Worm (Caenorhabditis elegans): Measurements from ENCODE around the gene dmd-10.
"Not testable (repeated sequence)": the region's sequence is repeated elsewhere in the genome, so short reads cannot be mapped to it uniquely, and the experiment has no call there.

DNA sequence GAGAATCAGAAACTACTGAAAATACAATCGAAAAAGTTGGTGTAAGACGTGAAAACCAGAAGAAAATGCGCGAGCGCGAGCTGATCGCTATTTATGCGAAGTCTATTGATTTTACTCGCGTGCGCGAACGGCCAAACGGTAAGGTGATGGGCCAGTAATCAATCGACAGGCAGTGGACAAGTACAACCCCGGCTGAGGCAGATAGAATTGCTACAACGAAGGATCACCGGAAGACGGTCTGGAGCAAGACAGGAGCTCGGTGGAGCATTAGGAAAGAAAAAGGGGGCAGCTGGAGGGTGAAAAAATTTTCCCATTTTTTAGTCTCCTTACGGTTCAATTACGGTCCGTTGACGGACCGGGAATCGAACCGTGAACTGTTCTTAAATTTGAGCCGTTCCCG lies 3.3 kb upstream of the dmd-10 start:
- not testable (repeated sequence) for TF ChIP-seq nfya-1 (tag; optimal IDR thresholded peaks at IDR 0.05; ENCODE audit: borderline replicate concordance, insufficient read depth); bed-1 (GFP tag; IDR thresholded peaks at IDR 0.05)
